Worm (Caenorhabditis elegans) whole organism, early embryonic: ENCODE measurements around the gene W03F9.1.

Experiments
- ama-1 ChIP-seq: fragments of 150-350 bp; optimal IDR thresholded peaks from 2 replicates; lab custom pipeline; 2014
- hnd-1 ChIP-seq: sonication (generic microtip); optimal IDR thresholded peaks from 2 replicates; lab custom pipeline; 2016; ENCODE audit warnings: missing genetic modification characterization, missing compliant biosample characterization
- pes-1 ChIP-seq: fragments of 200-800 bp; sonication (Bioruptor generic); IDR thresholded peaks from 2 replicates; pipeline ENCODE4 v1.3.6; 2022; ENCODE audit warnings: missing genetic modification reagents, missing genetic modification characterization, missing compliant biosample characterization
- scrt-1 ChIP-seq: fragments of 200-800 bp; sonication (Bioruptor generic); IDR thresholded peaks from 2 replicates; pipeline ENCODE4 v1.3.6; 2022; ENCODE audit warnings: missing genetic modification characterization, missing compliant biosample characterization

DNA sequence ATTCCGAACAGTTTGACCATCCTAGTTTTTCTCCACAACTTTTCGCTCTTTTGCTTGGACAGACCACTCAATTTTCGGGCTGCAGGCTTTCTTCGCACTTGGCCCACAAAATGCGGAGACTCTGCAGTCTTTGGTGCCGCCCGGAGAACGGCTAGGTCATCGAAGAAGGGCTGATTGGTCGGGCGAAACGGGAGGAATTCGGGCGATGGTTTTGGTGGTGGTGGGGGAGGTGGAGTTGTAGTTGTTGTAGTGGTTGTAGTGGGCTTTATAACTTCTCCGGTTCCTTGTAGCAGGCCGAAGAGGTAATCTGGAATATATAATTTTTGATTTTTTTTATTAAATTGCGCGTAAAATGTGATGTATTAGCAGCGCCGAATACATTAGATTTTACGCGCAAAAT, 11.1 kb upstream of the W03F9.1 start:
- TF ChIP-seq pes-1, result no peak
- TF ChIP-seq scrt-1, result no peak
- TF ChIP-seq hnd-1, result no peak
- no peak for TF ChIP-seq ama-1 (lab: Kevin White, UChicago)
